Worm (Caenorhabditis elegans): ENCODE results near the gene rpac-19.

DNA sequence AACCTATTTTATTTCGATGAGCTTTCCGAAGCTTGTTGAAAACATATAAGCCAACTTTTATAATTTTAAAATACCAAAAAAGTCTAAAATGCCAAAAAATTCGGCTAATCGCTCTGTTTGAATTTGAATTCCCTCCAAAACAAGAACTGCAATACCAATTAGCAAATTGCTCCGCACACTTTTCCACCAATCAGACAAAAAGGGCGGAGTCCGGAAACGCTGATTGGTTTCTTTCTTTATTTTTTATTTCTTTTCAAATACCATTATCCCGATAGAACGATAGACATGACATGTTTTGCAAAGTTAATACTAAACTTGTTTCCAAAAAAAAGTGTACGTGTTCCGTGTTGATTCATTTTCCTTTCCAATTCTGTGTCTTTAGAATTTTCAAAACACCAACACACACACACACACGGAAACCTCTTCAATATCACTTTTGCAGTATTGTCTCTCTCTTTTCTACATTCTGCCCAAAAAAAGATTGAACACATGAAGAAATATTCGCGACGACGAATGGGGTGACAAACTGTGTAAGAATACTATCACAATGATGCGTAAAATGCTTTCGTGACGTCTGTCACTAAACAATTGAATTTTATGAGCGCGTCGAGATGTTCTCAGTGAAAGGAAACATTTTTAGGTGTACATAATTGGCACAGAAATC, 12.0 kb downstream of the rpac-19 start:
- TF ChIP-seq him-1 (tag; optimal IDR thresholded peaks at IDR 0.05) (no peak), W03F9.2 (tag; optimal IDR thresholded peaks at IDR 0.05) (no peak), dao-5 (tag; optimal IDR thresholded peaks at IDR 0.05) (no peak)
